Fruit fly (Drosophila melanogaster) whole organism, embryonic: Measurements from ENCODE around the gene Reck.

ENCODE experiments used
- Ada2b ChIP-seq: fragments of 200-800 bp; sonication (Bioruptor generic); IDR thresholded peaks from 2 replicates; pipeline ENCODE4 v1.3.6; 2022; ENCODE audit warnings: missing biosample characterization, missing genetic modification characterization
- BEAF-32 ChIP-seq: fragments of 200-800 bp; sonication (Bioruptor generic); optimal IDR thresholded peaks from 3 replicates; lab custom pipeline; 2017; ENCODE audit warnings: missing biosample characterization, missing genetic modification characterization, mild to moderate bottlenecking, moderate library complexity, missing genetic modification reagents
- CG10267 ChIP-seq: fragments of 200-800 bp; sonication (Bioruptor generic); optimal IDR thresholded peaks from 2 replicates; lab custom pipeline; 2018; ENCODE audit warnings: missing biosample characterization, mild to moderate bottlenecking, missing genetic modification characterization, moderate library complexity
- CG10462 ChIP-seq: fragments of 200-800 bp; sonication (Bioruptor generic); optimal IDR thresholded peaks from 2 replicates; lab custom pipeline; 2016; ENCODE audit warnings: missing biosample characterization, missing genetic modification characterization
- CG10979 ChIP-seq: fragments of 200-800 bp; sonication (Bioruptor generic); optimal IDR thresholded peaks from 2 replicates; lab custom pipeline; 2018; ENCODE audit warnings: missing biosample characterization, mild to moderate bottlenecking, missing genetic modification characterization, moderate library complexity
- CG11695 ChIP-seq: fragments of 200-800 bp; sonication (Bioruptor generic); IDR thresholded peaks from 3 replicates; pipeline ENCODE4 v1.3.6; 2022; ENCODE audit warnings: missing biosample characterization, missing genetic modification characterization
- CG14710 ChIP-seq: fragments of 200-800 bp; sonication (Bioruptor generic); optimal IDR thresholded peaks from 3 replicates; lab custom pipeline; 2019; ENCODE audit warnings: missing biosample characterization, mild to moderate bottlenecking, missing genetic modification characterization, moderate library complexity
- CG15479 ChIP-seq: fragments of 200-800 bp; sonication (Bioruptor generic); optimal IDR thresholded peaks from 3 replicates; lab custom pipeline; 2019; ENCODE audit warnings: missing biosample characterization, mild to moderate bottlenecking, missing genetic modification characterization, moderate library complexity
- CG15514 ChIP-seq: fragments of 200-800 bp; sonication (Bioruptor generic); optimal IDR thresholded peaks from 3 replicates; lab custom pipeline; 2017; ENCODE audit warnings: missing biosample characterization, missing genetic modification characterization, mild to moderate bottlenecking, moderate library complexity, missing genetic modification reagents
- CG16815 ChIP-seq: fragments of 200-800 bp; sonication (Bioruptor generic); optimal IDR thresholded peaks from 3 replicates; lab custom pipeline; 2017; ENCODE audit warnings: missing biosample characterization, mild to moderate bottlenecking, missing genetic modification characterization
- CG17328 ChIP-seq: fragments of 200-800 bp; sonication (Bioruptor generic); IDR thresholded peaks from 2 replicates; pipeline ENCODE4 v1.3.6; 2022; ENCODE audit warnings: missing biosample characterization, missing genetic modification characterization
- CG17361 ChIP-seq: fragments of 200-800 bp; sonication (Bioruptor generic); IDR thresholded peaks from 3 replicates; pipeline ENCODE4 v1.3.6; 2022; ENCODE audit warnings: missing biosample characterization, missing genetic modification characterization
- CG30020 ChIP-seq: fragments of 200-800 bp; optimal IDR thresholded peaks from 2 replicates; lab custom pipeline; 2019; ENCODE audit warnings: missing biosample characterization, mild to moderate bottlenecking, missing genetic modification characterization, moderate library complexity
- CG33213 ChIP-seq: fragments of 200-800 bp; sonication (Bioruptor generic); optimal IDR thresholded peaks from 3 replicates; lab custom pipeline; 2016; ENCODE audit warnings: missing biosample characterization, missing genetic modification characterization
- CG42726 ChIP-seq: fragments of 200-800 bp; sonication (Bioruptor generic); IDR thresholded peaks from 2 replicates; pipeline ENCODE4 v1.3.6; 2022; ENCODE audit warnings: missing biosample characterization, missing genetic modification characterization; ENCODE audit not compliant: partially characterized antibody
- CG4707 ChIP-seq: fragments of 200-800 bp; sonication (Bioruptor generic); optimal IDR thresholded peaks from 2 replicates; lab custom pipeline; 2018; ENCODE audit warnings: missing biosample characterization, mild to moderate bottlenecking, missing genetic modification characterization, moderate library complexity
- CG6689 ChIP-seq: fragments of 200-800 bp; sonication (Bioruptor generic); IDR thresholded peaks from 2 replicates; pipeline ENCODE4 v1.3.6; 2022; ENCODE audit warnings: missing biosample characterization, missing genetic modification characterization
- CG6854 ChIP-seq: fragments of 200-800 bp; sonication (Bioruptor generic); optimal IDR thresholded peaks from 3 replicates; lab custom pipeline; 2017; ENCODE audit warnings: missing biosample characterization, mild to moderate bottlenecking, missing genetic modification characterization
- CG7357 ChIP-seq: fragments of 200-800 bp; sonication (Bioruptor generic); IDR thresholded peaks from 3 replicates; pipeline ENCODE4 v1.3.6; 2022; ENCODE audit warnings: missing biosample characterization, missing genetic modification characterization
- CG7556 ChIP-seq: fragments of 200-800 bp; sonication (Bioruptor generic); optimal IDR thresholded peaks from 2 replicates; lab custom pipeline; 2017; ENCODE audit warnings: missing biosample characterization, mild to moderate bottlenecking, missing genetic modification characterization
- Chrac-16 ChIP-seq: fragments of 200-800 bp; sonication (Bioruptor generic); optimal IDR thresholded peaks from 3 replicates; lab custom pipeline; 2016; ENCODE audit warnings: missing biosample characterization, missing genetic modification characterization
- CkIIα-i1 ChIP-seq: fragments of 200-800 bp; sonication (Bioruptor generic); IDR thresholded peaks from 2 replicates; pipeline ENCODE4 v1.3.6; 2022; ENCODE audit warnings: missing biosample characterization, missing genetic modification characterization
- CoRest ChIP-seq: fragments of 200-800 bp; sonication (Bioruptor generic); optimal IDR thresholded peaks from 3 replicates; lab custom pipeline; 2018; ENCODE audit warnings: missing biosample characterization, mild to moderate bottlenecking, missing genetic modification characterization, moderate library complexity
- D19A ChIP-seq: fragments of 200-800 bp; optimal IDR thresholded peaks from 3 replicates; lab custom pipeline; 2019; ENCODE audit warnings: missing biosample characterization, mild to moderate bottlenecking, missing genetic modification characterization, moderate library complexity
- Fer2 ChIP-seq: fragments of 200-800 bp; sonication (Bioruptor generic); optimal IDR thresholded peaks from 2 replicates; lab custom pipeline; 2018; ENCODE audit warnings: missing biosample characterization, mild to moderate bottlenecking, missing genetic modification characterization, moderate library complexity
- HLH4C ChIP-seq: fragments of 200-800 bp; sonication (Bioruptor generic); IDR thresholded peaks from 3 replicates; pipeline ENCODE4 v1.3.6; 2022; ENCODE audit warnings: missing biosample characterization, missing genetic modification characterization; ENCODE audit not compliant: partially characterized antibody
- Lim3 ChIP-seq: fragments of 200-800 bp; sonication (Bioruptor generic); IDR thresholded peaks from 2 replicates; pipeline ENCODE4 v1.3.6; 2022; ENCODE audit warnings: missing biosample characterization, missing genetic modification characterization
- Myb ChIP-seq: fragments of 200-800 bp; sonication (Bioruptor generic); optimal IDR thresholded peaks from 2 replicates; lab custom pipeline; 2016; ENCODE audit warnings: missing biosample characterization, missing genetic modification characterization
- Neu2 ChIP-seq: fragments of 200-800 bp; sonication (Bioruptor generic); optimal IDR thresholded peaks from 3 replicates; lab custom pipeline; 2016; ENCODE audit warnings: missing biosample characterization, missing genetic modification characterization, borderline replicate concordance
- Nf-YB ChIP-seq: fragments of 200-800 bp; sonication (Bioruptor generic); optimal IDR thresholded peaks from 3 replicates; lab custom pipeline; 2019; ENCODE audit warnings: missing biosample characterization, mild to moderate bottlenecking, missing genetic modification characterization, moderate library complexity
- Oli ChIP-seq: fragments of 200-800 bp; sonication (Bioruptor generic); optimal IDR thresholded peaks from 2 replicates; lab custom pipeline; 2018; ENCODE audit warnings: missing biosample characterization, mild to moderate bottlenecking, missing genetic modification characterization, moderate library complexity
- PHDP ChIP-seq: fragments of 200-800 bp; sonication (Bioruptor generic); optimal IDR thresholded peaks from 3 replicates; lab custom pipeline; 2018; ENCODE audit warnings: missing biosample characterization, mild to moderate bottlenecking, missing genetic modification characterization, moderate library complexity
- Sox100B ChIP-seq: fragments of 200-800 bp; sonication (Bioruptor generic); optimal IDR thresholded peaks from 3 replicates; lab custom pipeline; 2018; ENCODE audit warnings: missing biosample characterization, mild to moderate bottlenecking, missing genetic modification characterization
- Ssrp ChIP-seq: fragments of 200-800 bp; sonication (Bioruptor generic); optimal IDR thresholded peaks from 2 replicates; lab custom pipeline; 2018; ENCODE audit warnings: missing biosample characterization, mild to moderate bottlenecking, missing genetic modification characterization, moderate library complexity
- amos ChIP-seq: fragments of 200-800 bp; sonication (Bioruptor generic); IDR thresholded peaks from 2 replicates; pipeline ENCODE4 v1.3.6; 2022; ENCODE audit warnings: missing biosample characterization, missing genetic modification characterization; ENCODE audit not compliant: partially characterized antibody
- ap ChIP-seq: fragments of 200-800 bp; sonication (Bioruptor generic); IDR thresholded peaks from 2 replicates; pipeline ENCODE4 v1.3.6; 2022; ENCODE audit warnings: missing biosample characterization, missing genetic modification characterization
- crp ChIP-seq, 2 experiments: fragments of 200-800 bp; sonication (Bioruptor generic); optimal IDR thresholded peaks; 2 replicates in 1 of 2; 3 replicates in 1 of 2; lab custom pipeline; 2017; ENCODE audit warnings: missing biosample characterization in 2 of 2, missing genetic modification characterization in 2 of 2, mild to moderate bottlenecking in 1 of 2, moderate library complexity in 1 of 2
- dmrt11E ChIP-seq: fragments of 200-800 bp; sonication (Bioruptor generic); optimal IDR thresholded peaks from 3 replicates; lab custom pipeline; 2018; ENCODE audit warnings: missing biosample characterization, mild to moderate bottlenecking, missing genetic modification characterization, moderate library complexity
- fd96Cb ChIP-seq: fragments of 200-800 bp; sonication (Bioruptor generic); optimal IDR thresholded peaks from 2 replicates; lab custom pipeline; 2018; ENCODE audit warnings: missing biosample characterization, mild to moderate bottlenecking, missing genetic modification characterization, moderate library complexity
- fru ChIP-seq: fragments of >200 bp; optimal IDR thresholded peaks from 2 replicates; lab custom pipeline; 2017
- gcm ChIP-seq: fragments of 200-800 bp; sonication (Bioruptor generic); optimal IDR thresholded peaks from 2 replicates; lab custom pipeline; 2019; ENCODE audit warnings: missing biosample characterization, mild to moderate bottlenecking, missing genetic modification characterization, moderate library complexity
- grn ChIP-seq: fragments of 200-800 bp; sonication (Bioruptor generic); optimal IDR thresholded peaks from 3 replicates; lab custom pipeline; 2017; ENCODE audit warnings: missing biosample characterization, missing genetic modification characterization
- her ChIP-seq: fragments of 200-800 bp; sonication (Bioruptor generic); optimal IDR thresholded peaks from 2 replicates; lab custom pipeline; 2016; ENCODE audit warnings: missing biosample characterization, missing genetic modification characterization
- insv ChIP-seq, 2 experiments: fragments of 200-800 bp; sonication (Bioruptor generic); optimal IDR thresholded peaks; 3 replicates each; lab custom pipeline; 2016 to 2018; ENCODE audit warnings: missing biosample characterization in 2 of 2, missing genetic modification characterization in 2 of 2
- lmd ChIP-seq: fragments of 200-800 bp; sonication (Bioruptor generic); IDR thresholded peaks from 2 replicates; pipeline ENCODE4 v1.3.6; 2022; ENCODE audit warnings: missing biosample characterization, missing genetic modification characterization
- nmo ChIP-seq: fragments of 200-800 bp; sonication (Bioruptor generic); optimal IDR thresholded peaks from 2 replicates; lab custom pipeline; 2018; ENCODE audit warnings: missing biosample characterization, mild to moderate bottlenecking, missing genetic modification characterization, moderate library complexity
- phol ChIP-seq: fragments of 200-800 bp; sonication (Bioruptor generic); optimal IDR thresholded peaks from 3 replicates; lab custom pipeline; 2018; ENCODE audit warnings: missing biosample characterization, mild to moderate bottlenecking, missing genetic modification characterization, moderate library complexity
- pros ChIP-seq: fragments of 200-800 bp; sonication (Bioruptor generic); optimal IDR thresholded peaks from 3 replicates; lab custom pipeline; 2019; ENCODE audit warnings: missing biosample characterization, mild to moderate bottlenecking, missing genetic modification characterization, moderate library complexity
- ro ChIP-seq: fragments of 200-800 bp; sonication (Bioruptor generic); IDR thresholded peaks from 2 replicates; pipeline ENCODE4 v1.3.6; 2022; ENCODE audit warnings: missing biosample characterization, missing genetic modification characterization
- toy ChIP-seq: fragments of 200-800 bp; sonication (Bioruptor generic); IDR thresholded peaks from 2 replicates; pipeline ENCODE4 v1.3.6; 2022; ENCODE audit warnings: missing biosample characterization, missing genetic modification characterization

Gene Reck

DNA sequence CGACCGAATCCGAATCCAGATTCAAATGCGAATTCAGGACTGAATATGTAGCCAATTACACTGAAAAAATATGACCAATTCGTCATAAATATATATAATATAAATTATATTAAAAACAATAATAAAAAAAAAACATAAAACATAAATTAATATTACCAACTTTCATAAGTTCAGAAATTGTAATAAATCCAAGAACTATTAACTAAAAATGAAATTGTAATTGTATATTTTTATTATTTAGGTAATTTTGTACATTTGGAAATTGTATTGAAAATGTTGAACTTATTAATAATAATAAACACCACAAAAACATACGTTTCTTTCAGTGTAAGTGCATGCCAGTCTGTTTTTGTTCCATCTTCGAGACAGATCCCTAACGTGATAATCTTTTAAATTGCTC, 52.8 kb downstream of the Reck start:
- no peak for TF ChIP-seq crp (GFP tag; optimal IDR thresholded peaks at IDR 0.05; lab: Kevin White, UChicago)
- TF ChIP-seq pros (GFP tag; lab: Kevin White, UChicago), result no peak
- no peak for TF ChIP-seq ap (GFP tag; lab: Robert Waterston, UW)
- no peak for TF ChIP-seq CG6689 (GFP tag; lab: Robert Waterston, UW)
- peak; percentile 7 for TF ChIP-seq CG10462
- no peak for TF ChIP-seq fru (lab: Kevin White, UChicago)
- TF ChIP-seq Sox100B (GFP tag; lab: Kevin White, UChicago), result peak; percentile 19
- peak; percentile 16 for TF ChIP-seq CG16815
- TF ChIP-seq CG17361, result peak; percentile 87
- peak; percentile 0 for TF ChIP-seq CG30020 (tag; lab: Kevin White, UChicago)
- no peak for TF ChIP-seq Myb (GFP tag; lab: Kevin White, UChicago)
- TF ChIP-seq Ssrp (tag; lab: Kevin White, UChicago), result peak; percentile 46
- peak; percentile 65 for TF ChIP-seq phol (tag; lab: Kevin White, UChicago)
- no peak for TF ChIP-seq amos (GFP tag; lab: Robert Waterston, UW)
- peak; percentile 45; the same call in 1 of the 3 replicates for TF ChIP-seq CG11695 (GFP tag; lab: Robert Waterston, UW)
- TF ChIP-seq dmrt11E (tag; lab: Kevin White, UChicago), result peak; percentile 92
- peak; percentile 30 for TF ChIP-seq Chrac-16 (GFP tag; lab: Kevin White, UChicago)
- no peak for TF ChIP-seq CG15514 (GFP tag; lab: Kevin White, UChicago)
- TF ChIP-seq nmo (GFP tag; lab: Kevin White, UChicago), result peak; percentile 54
- no peak for TF ChIP-seq CG7357 (GFP tag; lab: Robert Waterston, UW)
- TF ChIP-seq Neu2 (GFP tag; lab: Kevin White, UChicago), result no peak
- TF ChIP-seq CG6854 (GFP tag; lab: Kevin White, UChicago), result no peak
- TF ChIP-seq CG10979 (tag; lab: Kevin White, UChicago), result peak; percentile 81
- peak; percentile 29 for TF ChIP-seq fd96Cb (tag; lab: Kevin White, UChicago)
- TF ChIP-seq CG15479 (GFP tag; lab: Kevin White, UChicago), result peak; percentile 89
- TF ChIP-seq BEAF-32, result no peak
- peak; percentile 41 for TF ChIP-seq Nf-YB (GFP tag; lab: Kevin White, UChicago)
- TF ChIP-seq Ada2b, result no peak
- TF ChIP-seq CG7556 (GFP tag; lab: Kevin White, UChicago), result peak; percentile 48
- TF ChIP-seq toy (GFP tag; lab: Robert Waterston, UW), result no peak
- TF ChIP-seq insv (GFP tag; optimal IDR thresholded peaks at IDR 0.05; lab: Kevin White, UChicago), result no peak
- no peak for TF ChIP-seq CG33213 (GFP tag; lab: Kevin White, UChicago)
- no peak for TF ChIP-seq Oli (tag; lab: Kevin White, UChicago)
- no peak for TF ChIP-seq CkIIα-i1
- no peak for TF ChIP-seq HLH4C (GFP tag; lab: Robert Waterston, UW)
- TF ChIP-seq CG42726 (GFP tag; lab: Robert Waterston, UW), result no peak
- TF ChIP-seq ro (GFP tag; lab: Robert Waterston, UW), result no peak
- no peak for TF ChIP-seq grn (GFP tag; lab: Kevin White, UChicago)
- no peak for TF ChIP-seq Fer2 (tag; lab: Kevin White, UChicago)
- TF ChIP-seq CoRest (tag; lab: Kevin White, UChicago), result peak; percentile 35
- peak; percentile 70 for TF ChIP-seq CG10267 (tag; lab: Kevin White, UChicago)
- 0 out of 2 replicates have a peak, but pooled peaks have one; percentile 47 for TF ChIP-seq CG17328 (GFP tag; lab: Robert Waterston, UW)
- TF ChIP-seq lmd (GFP tag; lab: Robert Waterston, UW), result no peak
- no peak for TF ChIP-seq PHDP
- TF ChIP-seq CG14710 (tag; lab: Kevin White, UChicago), result peak; percentile 77
- no peak for TF ChIP-seq her (GFP tag; lab: Kevin White, UChicago)
- TF ChIP-seq D19A, result peak; percentile 52
- TF ChIP-seq Lim3 (GFP tag; lab: Robert Waterston, UW), result no peak
- no peak for TF ChIP-seq CG4707 (GFP tag; lab: Kevin White, UChicago)
- peak; percentile 44 for TF ChIP-seq gcm (GFP tag; lab: Kevin White, UChicago)
